Worm (Caenorhabditis elegans) whole organism, L4 larva: Measurements from ENCODE around the gene F43G6.16.
A peak's percentile ranks its signal among the peaks of the same experiment; 100 is the strongest.

ENCODE experiments used
- F26F4.8 ChIP-seq: fragments of 200-800 bp; sonication (Bioruptor generic); conservative IDR thresholded peaks from 2 replicates; pipeline ENCODE4 v1.3.6; 2022; ENCODE audit warnings: missing genetic modification characterization, missing compliant biosample characterization
- F37D6.2 ChIP-seq: sonication (generic microtip); optimal IDR thresholded peaks from 2 replicates; lab custom pipeline; 2016; ENCODE audit warnings: mild to moderate bottlenecking, missing genetic modification characterization, missing compliant biosample characterization
- F44E2.7 ChIP-seq: fragments of 200-800 bp; sonication (Bioruptor generic); IDR thresholded peaks from 2 replicates; pipeline ENCODE4 v2.1.2; 2022; ENCODE audit warnings: missing genetic modification characterization, missing compliant biosample characterization
- T26A8.4 ChIP-seq: fragments of 200-800 bp; sonication (Bioruptor generic); IDR thresholded peaks from 2 replicates; pipeline ENCODE4 v1.3.6; 2022; ENCODE audit warnings: missing genetic modification characterization, missing compliant biosample characterization
- Y105C5A.15 ChIP-seq: fragments of 200-800 bp; sonication (Bioruptor generic); IDR thresholded peaks from 2 replicates; pipeline ENCODE4 v1.3.6; 2022; ENCODE audit warnings: missing genetic modification characterization, missing compliant biosample characterization
- ZK337.2 ChIP-seq: fragments of 200-800 bp; sonication (Bioruptor generic); IDR thresholded peaks from 2 replicates; pipeline ENCODE4 v1.3.6; 2022; ENCODE audit warnings: missing genetic modification reagents, missing genetic modification characterization, missing compliant biosample characterization
- ZK546.5 ChIP-seq, 2 experiments: sonication (generic microtip); optimal IDR thresholded peaks; 2 replicates each; lab custom pipeline; 2017; ENCODE audit warnings: missing biosample characterization in 2 of 2, missing genetic modification characterization in 2 of 2
- aly-2 ChIP-seq: sonication (generic microtip); optimal IDR thresholded peaks from 2 replicates; lab custom pipeline; 2018; ENCODE audit warnings: missing biosample characterization, missing genetic modification characterization
- ama-1 ChIP-seq: fragments of 150-350 bp; optimal IDR thresholded peaks from 2 replicates; lab custom pipeline; 2014; ENCODE audit warnings: inconsistent platforms, mixed read lengths
- ceh-20 ChIP-seq: fragments of 200-800 bp; sonication (Bioruptor generic); IDR thresholded peaks from 2 replicates; pipeline ENCODE4 v1.3.6; 2022; ENCODE audit warnings: missing genetic modification reagents, missing genetic modification characterization, missing compliant biosample characterization
- ceh-32 ChIP-seq: sonication (generic microtip); optimal IDR thresholded peaks from 2 replicates; lab custom pipeline; 2016; ENCODE audit warnings: mild to moderate bottlenecking, missing genetic modification characterization, missing compliant biosample characterization; ENCODE audit not compliant: poor library complexity
- daf-16 ChIP-seq, 3 experiments: sonication (generic microtip); optimal IDR thresholded peaks; 2 replicates each; lab custom pipeline; 2016 to 2017; ENCODE audit warnings: missing genetic modification characterization in 3 of 3, missing genetic modification reagents in 3 of 3, mild to moderate bottlenecking in 2 of 3, missing compliant biosample characterization in 2 of 3, missing biosample characterization in 1 of 3, moderate library complexity in 1 of 3
- daf-19 ChIP-seq: fragments of 200-800 bp; sonication (Bioruptor generic); conservative IDR thresholded peaks from 2 replicates; pipeline ENCODE4 v1.3.6; 2022; ENCODE audit warnings: missing genetic modification characterization, missing compliant biosample characterization
- daf-8 ChIP-seq: fragments of 200-800 bp; sonication (Bioruptor generic); IDR thresholded peaks from 2 replicates; pipeline ENCODE4 v1.3.6; 2022; ENCODE audit warnings: missing genetic modification characterization, missing compliant biosample characterization
- dmd-8 ChIP-seq: fragments of 200-800 bp; sonication (Bioruptor generic); IDR thresholded peaks from 2 replicates; pipeline ENCODE4 v1.3.6; 2022; ENCODE audit warnings: missing genetic modification characterization, missing compliant biosample characterization
- duxl-1 ChIP-seq: sonication (generic microtip); optimal IDR thresholded peaks from 2 replicates; lab custom pipeline; 2016; ENCODE audit warnings: mild to moderate bottlenecking, missing genetic modification characterization, moderate library complexity, missing compliant biosample characterization; ENCODE audit not compliant: poor library complexity
- fkh-10 ChIP-seq: fragments of 150-350 bp; optimal IDR thresholded peaks from 2 replicates; lab custom pipeline; 2014; ENCODE audit warnings: missing biosample characterization, missing genetic modification reagents, missing genetic modification characterization
- gei-8 ChIP-seq: fragments of 200-800 bp; sonication (Bioruptor generic); optimal IDR thresholded peaks from 2 replicates; lab custom pipeline; 2018; ENCODE audit warnings: mild to moderate bottlenecking, missing genetic modification characterization, missing compliant biosample characterization
- hif-1 ChIP-seq, 2 experiments: sonication (generic microtip); optimal IDR thresholded peaks; 2 replicates each; lab custom pipeline; 2016 to 2017; ENCODE audit warnings: missing compliant biosample characterization in 2 of 2, missing genetic modification characterization in 2 of 2, missing genetic modification reagents in 2 of 2, missing genotype in 2 of 2, mild to moderate bottlenecking in 1 of 2
- jun-1 ChIP-seq: fragments of 150-350 bp; optimal IDR thresholded peaks from 2 replicates; lab custom pipeline; 2014; ENCODE audit warnings: missing biosample characterization, missing genetic modification reagents, missing genetic modification characterization
- lim-7 ChIP-seq: fragments of 200-800 bp; sonication (Bioruptor generic); IDR thresholded peaks from 2 replicates; pipeline ENCODE4 v1.3.6; 2022; ENCODE audit warnings: missing genetic modification characterization, missing compliant biosample characterization
- lin-15B ChIP-seq: fragments of 150-350 bp; sonication (generic microtip); optimal IDR thresholded peaks from 3 replicates; lab custom pipeline; 2014; ENCODE audit warnings: missing biosample characterization, missing genetic modification characterization
- lin-39 ChIP-seq: fragments of 150-350 bp; optimal IDR thresholded peaks from 2 replicates; lab custom pipeline; 2014; ENCODE audit warnings: missing biosample characterization, missing genetic modification reagents, missing genetic modification characterization
- lir-3 ChIP-seq: sonication (generic microtip); optimal IDR thresholded peaks from 2 replicates; lab custom pipeline; 2016; ENCODE audit warnings: mild to moderate bottlenecking, missing genetic modification characterization, missing compliant biosample characterization
- madf-5 ChIP-seq, 2 experiments: fragments of 200-800 bp; sonication (Bioruptor generic); IDR thresholded peaks; 2 replicates each; pipeline ENCODE4 v1.3.6; 2022; ENCODE audit warnings: missing compliant biosample characterization in 2 of 2, missing genetic modification characterization in 2 of 2
- madf-9 ChIP-seq: fragments of 200-800 bp; sonication (Bioruptor generic); conservative IDR thresholded peaks from 2 replicates; pipeline ENCODE4 v1.3.6; 2022; ENCODE audit warnings: missing genetic modification reagents, missing genetic modification characterization, missing compliant biosample characterization
- mdl-1 ChIP-seq, 2 experiments: fragments of 150-350 bp in 1 of 2; sonication (generic microtip) in 1 of 2; optimal IDR thresholded peaks; 2 replicates each; lab custom pipeline; 2014 to 2017; ENCODE audit warnings: missing biosample characterization in 2 of 2, missing genetic modification characterization in 2 of 2
- mep-1 ChIP-seq: fragments of 150-350 bp; sonication (generic microtip); optimal IDR thresholded peaks from 3 replicates; lab custom pipeline; 2014; ENCODE audit warnings: missing biosample characterization, missing genetic modification characterization
- mxl-2 ChIP-seq: fragments of 200-800 bp; sonication (Bioruptor generic); conservative IDR thresholded peaks from 2 replicates; pipeline ENCODE4 v1.3.6; 2022; ENCODE audit warnings: missing genetic modification reagents, missing genetic modification characterization, missing compliant biosample characterization
- nhr-237 ChIP-seq: sonication (generic microtip); optimal IDR thresholded peaks from 2 replicates; lab custom pipeline; 2017; ENCODE audit warnings: missing biosample characterization, missing genetic modification characterization
- nhr-25 ChIP-seq: sonication (generic microtip); optimal IDR thresholded peaks from 2 replicates; lab custom pipeline; 2017; ENCODE audit warnings: missing genetic modification characterization, mild to moderate bottlenecking, missing compliant biosample characterization, antibody characterized with exemption, moderate library complexity, borderline replicate concordance; ENCODE audit not compliant: insufficient read depth
- nhr-42 ChIP-seq: fragments of 200-800 bp; sonication (Bioruptor generic); IDR thresholded peaks from 2 replicates; pipeline ENCODE4 v1.3.6; 2022; ENCODE audit warnings: missing genetic modification characterization, missing compliant biosample characterization
- nhr-6 ChIP-seq: fragments of 150-350 bp; optimal IDR thresholded peaks from 2 replicates; lab custom pipeline; 2014; ENCODE audit warnings: missing biosample characterization, missing genetic modification characterization
- nhr-76 ChIP-seq: fragments of 150-350 bp; optimal IDR thresholded peaks from 2 replicates; lab custom pipeline; 2014; ENCODE audit warnings: missing biosample characterization, missing genetic modification characterization
- php-3 ChIP-seq: fragments of 200-800 bp; sonication (Bioruptor generic); IDR thresholded peaks from 2 replicates; pipeline ENCODE4 v1.3.6; 2022; ENCODE audit warnings: missing genetic modification reagents, missing genetic modification characterization, missing compliant biosample characterization
- rbr-2 ChIP-seq: sonication (generic microtip); optimal IDR thresholded peaks from 2 replicates; lab custom pipeline; 2016; ENCODE audit warnings: missing genotype, missing genetic modification characterization, missing compliant biosample characterization
- saeg-2 ChIP-seq: fragments of 200-800 bp; sonication (Bioruptor generic); IDR thresholded peaks from 2 replicates; pipeline ENCODE4 v1.3.6; 2022; ENCODE audit warnings: missing genetic modification reagents, missing genetic modification characterization, missing compliant biosample characterization
- sdz-12 ChIP-seq: fragments of 200-800 bp; sonication (Bioruptor generic); optimal IDR thresholded peaks from 2 replicates; lab custom pipeline; 2018; ENCODE audit warnings: mild to moderate bottlenecking, missing genetic modification characterization, missing compliant biosample characterization
- snpc-1.2 ChIP-seq: fragments of 200-800 bp; sonication (Bioruptor generic); IDR thresholded peaks from 2 replicates; pipeline ENCODE4 v1.3.6; 2022; ENCODE audit warnings: missing genetic modification reagents, missing genetic modification characterization, missing compliant biosample characterization
- snpc-4 ChIP-seq: fragments of 150-350 bp; optimal IDR thresholded peaks from 2 replicates; lab custom pipeline; 2014; ENCODE audit warnings: missing biosample characterization, missing genetic modification characterization
- spr-1 ChIP-seq: sonication (generic microtip); optimal IDR thresholded peaks from 2 replicates; lab custom pipeline; 2016; ENCODE audit warnings: mild to moderate bottlenecking, missing genetic modification characterization, missing compliant biosample characterization
- spr-3 ChIP-seq: fragments of 200-800 bp; sonication (Bioruptor generic); optimal IDR thresholded peaks from 2 replicates; lab custom pipeline; 2018; ENCODE audit warnings: mild to moderate bottlenecking, missing genetic modification characterization, missing compliant biosample characterization
- tag-97 ChIP-seq: fragments of 200-800 bp; sonication (Bioruptor generic); IDR thresholded peaks from 2 replicates; pipeline ENCODE4 v1.3.6; 2022; ENCODE audit warnings: missing genetic modification characterization, missing compliant biosample characterization
- tra-1 ChIP-seq: fragments of 200-800 bp; sonication (Bioruptor generic); IDR thresholded peaks from 2 replicates; pipeline ENCODE4 v1.3.6; 2022; ENCODE audit warnings: missing genetic modification reagents, missing genetic modification characterization, missing compliant biosample characterization
- unc-130 ChIP-seq: sonication (generic microtip); optimal IDR thresholded peaks from 2 replicates; lab custom pipeline; 2016; ENCODE audit warnings: missing genetic modification reagents, missing genetic modification characterization, missing compliant biosample characterization
- unc-62 ChIP-seq, 3 experiments: fragments of 150-350 bp in 1 of 3; sonication (generic microtip); optimal IDR thresholded peaks in 2 of 3; peaks in 1 of 3; 1 replicate in 1 of 3; 2 replicates in 2 of 3; lab custom pipeline; 2014 to 2017; ENCODE audit warnings: missing biosample characterization in 3 of 3, missing genetic modification characterization in 3 of 3, missing genetic modification reagents in 3 of 3, missing genotype in 1 of 3
- zfp-2 ChIP-seq: sonication (generic microtip); optimal IDR thresholded peaks from 2 replicates; lab custom pipeline; 2016; ENCODE audit warnings: mild to moderate bottlenecking, missing genetic modification characterization, missing compliant biosample characterization
- zfp-3 ChIP-seq: fragments of 200-800 bp; sonication (Bioruptor generic); conservative IDR thresholded peaks from 2 replicates; pipeline ENCODE4 v1.3.6; 2022; ENCODE audit warnings: missing genetic modification reagents, missing genetic modification characterization, missing compliant biosample characterization
- ztf-11 ChIP-seq: fragments of 150-350 bp; optimal IDR thresholded peaks from 2 replicates; lab custom pipeline; 2014; ENCODE audit warnings: missing biosample characterization, missing genetic modification characterization
- ztf-7 ChIP-seq: fragments of 150-350 bp; optimal IDR thresholded peaks from 2 replicates; lab custom pipeline; 2014; ENCODE audit warnings: missing biosample characterization, missing genetic modification characterization

F43G6.16 gene

DNA sequence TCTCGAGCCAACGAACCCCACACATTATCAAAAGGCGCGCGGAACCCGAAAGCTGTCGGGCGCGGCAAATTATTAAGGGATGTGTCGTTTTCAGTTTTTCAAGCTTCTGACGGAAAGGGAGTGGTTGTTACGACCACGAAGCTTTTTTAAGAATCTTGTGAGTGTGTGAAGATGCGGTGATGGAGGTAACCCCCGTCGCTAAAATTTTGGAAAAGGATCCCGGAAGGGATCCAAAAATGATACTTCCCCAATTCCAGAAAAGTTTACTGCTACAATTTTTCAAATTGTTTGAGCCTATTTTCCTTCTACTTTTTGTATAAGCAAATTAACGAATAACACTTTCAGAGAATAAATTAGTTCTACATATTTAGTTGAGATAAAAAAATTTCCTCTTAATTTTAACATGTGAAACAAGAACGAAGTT lies 25.7 kb downstream of the F43G6.16 start (continued):
- no peak for TF ChIP-seq daf-16 (GFP tag; optimal IDR thresholded peaks at IDR 0.05; lab: Kevin White, UChicago)
- TF ChIP-seq daf-16 (tag; optimal IDR thresholded peaks at IDR 0.05; lab: Kevin White, UChicago), result peak; percentile 50
- no peak for TF ChIP-seq jun-1 (tag; lab: Kevin White, UChicago)
- no peak for TF ChIP-seq fkh-10 (GFP tag; lab: Kevin White, UChicago)
- TF ChIP-seq rbr-2 (tag; lab: Kevin White, UChicago), result no peak
- 0 out of 2 replicates have a peak, but pooled peaks have one; percentile 37 for TF ChIP-seq tag-97
- TF ChIP-seq ceh-32 (tag; lab: Kevin White, UChicago), result peak; percentile 51
- peak; percentile 80 for TF ChIP-seq php-3
- TF ChIP-seq nhr-42 (GFP tag; lab: Robert Waterston, UW), result peak; percentile 76; the same call in 1 of the 2 replicates
- no peak for TF ChIP-seq F37D6.2 (tag; lab: Kevin White, UChicago)
- TF ChIP-seq sdz-12, result peak; percentile 50
- peak; percentile 37 for TF ChIP-seq spr-1
- TF ChIP-seq spr-3 (GFP tag; lab: Kevin White, UChicago), result peak; percentile 20
- TF ChIP-seq madf-5 (GFP tag; IDR thresholded peaks at IDR 0.05; lab: Robert Waterston, UW), result peak; percentile 21 to 78; a peak in 2 of 4 replicates
- 0 out of 2 replicates have a peak, but pooled peaks have one; percentile 46 for TF ChIP-seq ceh-20 (GFP tag; lab: Robert Waterston, UW)
- TF ChIP-seq zfp-2, result no peak
- no peak for TF ChIP-seq F44E2.7 (GFP tag; lab: Robert Waterston, UW)
- peak; percentile 39 for TF ChIP-seq aly-2 (tag; lab: Kevin White, UChicago)
- TF ChIP-seq lim-7 (GFP tag; lab: Robert Waterston, UW), result peak; percentile 89
- TF ChIP-seq snpc-4 (tag; lab: Kevin White, UChicago), result no peak
- TF ChIP-seq dmd-8 (GFP tag; lab: Robert Waterston, UW), result no peak
- TF ChIP-seq mdl-1 (tag; optimal IDR thresholded peaks at IDR 0.05; lab: Kevin White, UChicago), result no peak
- peak; percentile 80; the same call in 1 of the 2 replicates for TF ChIP-seq saeg-2 (GFP tag; lab: Robert Waterston, UW)
- no peak for TF ChIP-seq lir-3
- TF ChIP-seq Y105C5A.15 (GFP tag; lab: Robert Waterston, UW), result no peak
- no peak for TF ChIP-seq unc-130 (GFP tag; lab: Kevin White, UChicago)
- no peak for TF ChIP-seq nhr-25 (tag; lab: Kevin White, UChicago)
- TF ChIP-seq madf-9 (GFP tag; lab: Robert Waterston, UW), result 0 out of 2 replicates have a peak, but pooled peaks have one; percentile 2
- no peak for TF ChIP-seq ZK337.2
- no peak for TF ChIP-seq hif-1 (tag; optimal IDR thresholded peaks at IDR 0.05; lab: Kevin White, UChicago)
- TF ChIP-seq T26A8.4, result peak; percentile 87
- no peak for TF ChIP-seq F26F4.8 (GFP tag; lab: Robert Waterston, UW)
- TF ChIP-seq tra-1, result 0 out of 2 replicates have a peak, but pooled peaks have one; percentile 43
- TF ChIP-seq ama-1 (lab: Kevin White, UChicago), result peak; percentile 90
- no peak for TF ChIP-seq unc-62 (GFP tag; optimal IDR thresholded peaks at IDR 0.05 in 1 of 2; lab: Kevin White, UChicago)
- TF ChIP-seq unc-62 (tag; optimal IDR thresholded peaks at IDR 0.05; lab: Kevin White, UChicago), result no peak
- TF ChIP-seq lin-15B (tag; lab: Kevin White, UChicago), result no peak
- no peak for TF ChIP-seq daf-8
- peak; percentile 81 for TF ChIP-seq snpc-1.2 (GFP tag; lab: Robert Waterston, UW)
- TF ChIP-seq nhr-6, result peak; percentile 48
- TF ChIP-seq nhr-237 (tag; lab: Kevin White, UChicago), result no peak
- no peak for TF ChIP-seq nhr-76 (tag; lab: Kevin White, UChicago)
- TF ChIP-seq ztf-11 (tag; lab: Kevin White, UChicago), result no peak
- no peak for TF ChIP-seq gei-8 (GFP tag; lab: Kevin White, UChicago)
- peak; percentile 99 for TF ChIP-seq zfp-3 (GFP tag; lab: Robert Waterston, UW)
- TF ChIP-seq lin-39 (tag; lab: Kevin White, UChicago), result no peak
- peak; percentile 95; the same call in 1 of the 2 replicates for TF ChIP-seq daf-19
- TF ChIP-seq ZK546.5 (tag; optimal IDR thresholded peaks at IDR 0.05; lab: Kevin White, UChicago), result no peak
- no peak for TF ChIP-seq mxl-2
- TF ChIP-seq duxl-1 (tag; lab: Kevin White, UChicago), result no peak
- peak; percentile 93 for TF ChIP-seq mep-1 (tag; lab: Kevin White, UChicago)
- peak; percentile 66 for TF ChIP-seq ztf-7
